Fruit fly (Drosophila melanogaster): Measurements from ENCODE around the gene dmrt99B.

DNA sequence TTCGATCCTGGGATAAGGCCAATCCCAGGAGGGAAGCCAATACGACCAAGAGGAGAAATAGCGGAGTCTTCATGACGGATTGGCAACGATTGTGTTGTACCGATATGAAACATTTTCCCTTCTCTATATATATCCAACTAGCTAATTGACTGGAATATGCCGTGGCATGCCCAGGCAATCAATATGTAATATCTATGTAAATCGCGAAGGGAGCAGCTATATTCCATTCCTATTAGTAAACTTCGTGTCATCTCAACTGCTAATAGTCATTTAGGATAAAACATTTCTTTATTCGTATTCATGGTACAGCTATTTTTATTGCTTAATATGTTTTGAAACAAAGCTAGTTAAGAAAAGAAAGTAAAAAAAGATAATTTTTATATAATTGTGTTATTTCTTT, 22.9 kb downstream of the dmrt99B start, which contains the start of gene Dup99B:
- TF ChIP-seq ttk (GFP tag; IDR thresholded peaks at IDR 0.05) (no peak), org-1 (GFP tag; optimal IDR thresholded peaks at IDR 0.05) (no peak), Sox100B (GFP tag; optimal IDR thresholded peaks at IDR 0.05) (no peak), tna (GFP tag; IDR thresholded peaks at IDR 0.05; ENCODE audit: partially characterized antibody) (no peak), CG13775 (GFP tag; optimal IDR thresholded peaks at IDR 0.05) (no peak), abd-A (tag; optimal IDR thresholded peaks at IDR 0.05) (no peak), CG11456 (GFP tag; IDR thresholded peaks at IDR 0.05) (no peak), CG7987 (GFP tag; optimal IDR thresholded peaks at IDR 0.05) (no peak), CG7786 (GFP tag; optimal IDR thresholded peaks at IDR 0.05) (no peak), oc (tag; optimal IDR thresholded peaks at IDR 0.05) (no peak)

Measured in whole organism, embryonic.